Fruit fly (Drosophila melanogaster): ENCODE measurements around the gene Fur1.

Fur1 gene

dm6 chr3R:25472635-25473552 is at the start of gene Fur1, which contains the start of gene Vps33B (continued):
- peak; percentile 94 for TF ChIP-seq CG11695 (GFP tag; IDR thresholded peaks at IDR 0.05)
- no peak for TF ChIP-seq pan (optimal IDR thresholded peaks at IDR 0.05)
- peak in 1 of 2 experiments; percentile 95 for TF ChIP-seq pan (GFP tag; optimal IDR thresholded peaks at IDR 0.05 in 1 of 2, IDR thresholded peaks at IDR 0.05 in 1 of 2)
- TF ChIP-seq CG3995 (GFP tag; optimal IDR thresholded peaks at IDR 0.05), result peak; percentile 81
- TF ChIP-seq otp (GFP tag; IDR thresholded peaks at IDR 0.05), result peak; percentile 88
- peak; percentile 96 for TF ChIP-seq vfl (GFP tag; optimal IDR thresholded peaks at IDR 0.05)
- peak; percentile 93 for TF ChIP-seq CG6254 (GFP tag; optimal IDR thresholded peaks at IDR 0.05)
- TF ChIP-seq bcd (GFP tag; optimal IDR thresholded peaks at IDR 0.05), result peak; percentile 97
- TF ChIP-seq bbx (GFP tag; IDR thresholded peaks at IDR 0.05; ENCODE audit: partially characterized antibody), result peak; percentile 90
- peak; percentile 85 for TF ChIP-seq chinmo (GFP tag; IDR thresholded peaks at IDR 0.05; ENCODE audit: partially characterized antibody)
- TF ChIP-seq CG10366 (GFP tag; IDR thresholded peaks at IDR 0.05), result peak; percentile 93
- TF ChIP-seq CG2199 (GFP tag; IDR thresholded peaks at IDR 0.05), result peak; percentile 78; the same call in 1 of the 3 replicates
- TF ChIP-seq Hmx (GFP tag; optimal IDR thresholded peaks at IDR 0.05), result peak; percentile 96
- TF ChIP-seq H15 (GFP tag; IDR thresholded peaks at IDR 0.05), result peak; percentile 92
- TF ChIP-seq Lhr (GFP tag; optimal IDR thresholded peaks at IDR 0.05), result peak; percentile 94
- TF ChIP-seq HLHmδ (GFP tag; optimal IDR thresholded peaks at IDR 0.05), result peak; percentile 69
- TF ChIP-seq ems (GFP tag; optimal IDR thresholded peaks at IDR 0.05), result peak; percentile 98
- TF ChIP-seq CG6175 (GFP tag; IDR thresholded peaks at IDR 0.05), result peak; percentile 84
- TF ChIP-seq CG32772 (GFP tag; IDR thresholded peaks at IDR 0.05), result peak; percentile 95
- TF ChIP-seq CG17328 (GFP tag; IDR thresholded peaks at IDR 0.05), result peak; percentile 93
- TF ChIP-seq tap (tag; optimal IDR thresholded peaks at IDR 0.05), result peak; percentile 94
- TF ChIP-seq CG12104 (GFP tag; optimal IDR thresholded peaks at IDR 0.05), result peak; percentile 97
- TF ChIP-seq grau (tag; optimal IDR thresholded peaks at IDR 0.05), result peak; percentile 96
- peak; percentile 93 for TF ChIP-seq Spps (tag; optimal IDR thresholded peaks at IDR 0.05)
- peak; percentile 43 for TF ChIP-seq gfzf (GFP tag; optimal IDR thresholded peaks at IDR 0.05)
- TF ChIP-seq CG7839 (tag; optimal IDR thresholded peaks at IDR 0.05), result peak; percentile 97
- TF ChIP-seq Opbp (GFP tag; IDR thresholded peaks at IDR 0.05; ENCODE audit: partially characterized antibody), result peak; percentile 78
- TF ChIP-seq vnd (GFP tag; IDR thresholded peaks at IDR 0.05; ENCODE audit: partially characterized antibody), result peak; percentile 80; the same call in 2 of the 3 replicates
- TF ChIP-seq CG14710 (tag; optimal IDR thresholded peaks at IDR 0.05), result peak; percentile 97
- peak; percentile 97 for TF ChIP-seq CG10209 (GFP tag; optimal IDR thresholded peaks at IDR 0.05)
- TF ChIP-seq toy (GFP tag; IDR thresholded peaks at IDR 0.05), result peak; percentile 69
- peak; percentile 99 for TF ChIP-seq ind (GFP tag; optimal IDR thresholded peaks at IDR 0.05)
- TF ChIP-seq Lpt (GFP tag; optimal IDR thresholded peaks at IDR 0.05), result no peak
- TF ChIP-seq Hey (tag; optimal IDR thresholded peaks at IDR 0.05), result peak; percentile 91
- TF ChIP-seq gcm2 (GFP tag; optimal IDR thresholded peaks at IDR 0.05), result peak; percentile 98
- peak in 1 of 3 experiments; percentile 97 for TF ChIP-seq lola (GFP tag; optimal IDR thresholded peaks at IDR 0.05)
- TF ChIP-seq pfk (GFP tag; optimal IDR thresholded peaks at IDR 0.05), result peak; percentile 62
- peak; percentile 96 for TF ChIP-seq emc (GFP tag; optimal IDR thresholded peaks at IDR 0.05)
- TF ChIP-seq CG7372 (GFP tag; IDR thresholded peaks at IDR 0.05), result peak; percentile 93
- peak; percentile 86 for TF ChIP-seq CG6683 (GFP tag; optimal IDR thresholded peaks at IDR 0.05)
- TF ChIP-seq pita (GFP tag; optimal IDR thresholded peaks at IDR 0.05), result no peak
- TF ChIP-seq CG2875 (GFP tag; optimal IDR thresholded peaks at IDR 0.05), result peak; percentile 93
- TF ChIP-seq sima (GFP tag; optimal IDR thresholded peaks at IDR 0.05), result peak; percentile 85
- TF ChIP-seq rib (GFP tag; IDR thresholded peaks at IDR 0.05), result peak; percentile 87
- TF ChIP-seq Eip74EF (GFP tag; optimal IDR thresholded peaks at IDR 0.05), result peak in 1 of 2 experiments; percentile 90
- peak; percentile 98 for TF ChIP-seq CG16863 (GFP tag; optimal IDR thresholded peaks at IDR 0.05)
- peak; percentile 93 for TF ChIP-seq eyg (GFP tag; optimal IDR thresholded peaks at IDR 0.05)
- peak; percentile 95 for TF ChIP-seq org-1 (GFP tag; optimal IDR thresholded peaks at IDR 0.05)
